Worm (Caenorhabditis elegans) whole organism, late embryonic: ENCODE data around the gene ccch-5.

Source experiments
- C08G9.2 ChIP-seq: sonication (generic microtip); optimal IDR thresholded peaks from 2 replicates; lab custom pipeline; 2016; ENCODE audit warnings: mild to moderate bottlenecking, missing genetic modification characterization, moderate library complexity, missing compliant biosample characterization
- F13H6.1 ChIP-seq: sonication (generic microtip); optimal IDR thresholded peaks from 2 replicates; lab custom pipeline; 2016; ENCODE audit warnings: missing genetic modification characterization, missing compliant biosample characterization
- K02D7.2 ChIP-seq: sonication (generic microtip); optimal IDR thresholded peaks from 2 replicates; lab custom pipeline; 2017; ENCODE audit warnings: mild to moderate bottlenecking, missing genetic modification characterization, missing compliant biosample characterization
- K09A11.1 ChIP-seq: sonication (generic microtip); optimal IDR thresholded peaks from 2 replicates; lab custom pipeline; 2017; ENCODE audit warnings: antibody characterized with exemption, mild to moderate bottlenecking, missing genetic modification characterization, missing compliant biosample characterization; ENCODE audit not compliant: insufficient read depth
- T23F11.4 ChIP-seq: fragments of 200-800 bp; sonication (Bioruptor generic); optimal IDR thresholded peaks from 2 replicates; lab custom pipeline; 2018; ENCODE audit warnings: mild to moderate bottlenecking, missing genetic modification characterization, missing compliant biosample characterization
- Y22D7AL.16 ChIP-seq: sonication (generic microtip); optimal IDR thresholded peaks from 2 replicates; lab custom pipeline; 2016; ENCODE audit warnings: missing genetic modification characterization, missing compliant biosample characterization
- ceh-18 ChIP-seq: sonication (generic microtip); optimal IDR thresholded peaks from 2 replicates; lab custom pipeline; 2016; ENCODE audit warnings: missing genetic modification characterization, missing compliant biosample characterization
- ceh-22 ChIP-seq: sonication (generic microtip); optimal IDR thresholded peaks from 2 replicates; lab custom pipeline; 2017; ENCODE audit warnings: missing biosample characterization, missing genetic modification characterization
- ceh-34 ChIP-seq: sonication (generic microtip); optimal IDR thresholded peaks from 2 replicates; lab custom pipeline; 2016; ENCODE audit warnings: mild to moderate bottlenecking, missing genetic modification characterization, missing compliant biosample characterization
- ceh-45 ChIP-seq: fragments of 200-800 bp; sonication (Bioruptor generic); IDR thresholded peaks from 2 replicates; pipeline ENCODE4 v1.3.6; 2022; ENCODE audit warnings: missing genetic modification reagents, missing genetic modification characterization, missing compliant biosample characterization
- ceh-48 ChIP-seq: sonication (generic microtip); optimal IDR thresholded peaks from 2 replicates; lab custom pipeline; 2016; ENCODE audit warnings: missing genetic modification characterization, inconsistent platforms, missing compliant biosample characterization
- ceh-9 ChIP-seq: sonication (generic microtip); optimal IDR thresholded peaks from 2 replicates; lab custom pipeline; 2016; ENCODE audit warnings: mild to moderate bottlenecking, missing genetic modification characterization, inconsistent platforms, missing compliant biosample characterization
- che-1 ChIP-seq: sonication (generic microtip); optimal IDR thresholded peaks from 2 replicates; lab custom pipeline; 2016; ENCODE audit warnings: mild to moderate bottlenecking, missing genetic modification characterization, missing compliant biosample characterization
- dve-1 ChIP-seq: sonication (generic microtip); optimal IDR thresholded peaks from 2 replicates; lab custom pipeline; 2017; ENCODE audit warnings: antibody characterized with exemption, mild to moderate bottlenecking, missing genetic modification characterization, missing compliant biosample characterization
- elt-4 ChIP-seq: sonication (generic microtip); optimal IDR thresholded peaks from 2 replicates; lab custom pipeline; 2016; ENCODE audit warnings: missing genetic modification characterization, missing compliant biosample characterization
- fkh-10 ChIP-seq: fragments of 150-350 bp; optimal IDR thresholded peaks from 2 replicates; lab custom pipeline; 2014; ENCODE audit warnings: missing biosample characterization, missing genetic modification reagents, missing genetic modification characterization
- hlh-13 ChIP-seq: fragments of 200-800 bp; sonication (Bioruptor generic); optimal IDR thresholded peaks from 2 replicates; lab custom pipeline; 2018; ENCODE audit warnings: mild to moderate bottlenecking, missing genetic modification characterization, missing compliant biosample characterization
- hlh-30 ChIP-seq: sonication (generic microtip); optimal IDR thresholded peaks from 2 replicates; lab custom pipeline; 2017; ENCODE audit warnings: antibody characterized with exemption, missing genetic modification characterization, missing compliant biosample characterization; ENCODE audit not compliant: insufficient read depth
- hlh-6 ChIP-seq: sonication (generic microtip); optimal IDR thresholded peaks from 2 replicates; lab custom pipeline; 2016; ENCODE audit warnings: missing genotype, missing genetic modification characterization, missing compliant biosample characterization
- hlh-8 ChIP-seq: sonication (generic microtip); optimal IDR thresholded peaks from 2 replicates; lab custom pipeline; 2016; ENCODE audit warnings: missing genotype, missing genetic modification characterization, missing compliant biosample characterization
- lim-6 ChIP-seq: sonication (generic microtip); optimal IDR thresholded peaks from 2 replicates; lab custom pipeline; 2016; ENCODE audit warnings: missing genetic modification characterization, missing compliant biosample characterization
- mec-3 ChIP-seq: sonication (generic microtip); optimal IDR thresholded peaks from 2 replicates; lab custom pipeline; 2016; ENCODE audit warnings: borderline replicate concordance, missing genetic modification characterization, missing compliant biosample characterization
- nfya-1 ChIP-seq: sonication (generic microtip); optimal IDR thresholded peaks from 2 replicates; lab custom pipeline; 2017; ENCODE audit warnings: missing genetic modification characterization, mild to moderate bottlenecking, missing compliant biosample characterization, antibody characterized with exemption, moderate library complexity
- nhr-11 ChIP-seq: fragments of 150-350 bp; optimal IDR thresholded peaks from 2 replicates; lab custom pipeline; 2014; ENCODE audit warnings: missing biosample characterization, missing genetic modification characterization
- nhr-232 ChIP-seq: sonication (generic microtip); optimal IDR thresholded peaks from 2 replicates; lab custom pipeline; 2016; ENCODE audit warnings: missing genetic modification characterization, missing compliant biosample characterization
- pha-2 ChIP-seq: sonication (generic microtip); optimal IDR thresholded peaks from 2 replicates; lab custom pipeline; 2017; ENCODE audit warnings: mild to moderate bottlenecking, missing genetic modification characterization, missing compliant biosample characterization
- ref-2 ChIP-seq: sonication (generic microtip); optimal IDR thresholded peaks from 2 replicates; lab custom pipeline; 2016; ENCODE audit warnings: missing genetic modification characterization, missing compliant biosample characterization
- sdc-2 ChIP-seq: sonication (generic microtip); optimal IDR thresholded peaks from 2 replicates; lab custom pipeline; 2016; ENCODE audit warnings: missing genotype, missing genetic modification characterization, missing compliant biosample characterization
- sox-2 ChIP-seq: fragments of 200-800 bp; sonication (Bioruptor generic); IDR thresholded peaks from 2 replicates; pipeline ENCODE4 v1.3.6; 2022; ENCODE audit warnings: missing genetic modification reagents, missing genetic modification characterization, missing compliant biosample characterization
- syd-9 ChIP-seq: sonication (generic microtip); optimal IDR thresholded peaks from 2 replicates; lab custom pipeline; 2016; ENCODE audit warnings: mild to moderate bottlenecking, missing genetic modification characterization, moderate library complexity, missing compliant biosample characterization
- tbx-7 ChIP-seq: sonication (generic microtip); optimal IDR thresholded peaks from 2 replicates; lab custom pipeline; 2016; ENCODE audit warnings: missing genotype, missing genetic modification characterization, missing compliant biosample characterization
- ttx-3 ChIP-seq: sonication (generic microtip); optimal IDR thresholded peaks from 2 replicates; lab custom pipeline; 2016; ENCODE audit warnings: missing genetic modification reagents, missing genetic modification characterization, missing compliant biosample characterization
- unc-86 ChIP-seq: sonication (generic microtip); optimal IDR thresholded peaks from 2 replicates; lab custom pipeline; 2016; ENCODE audit warnings: missing genetic modification characterization, missing compliant biosample characterization
- zip-5 ChIP-seq: sonication (generic microtip); optimal IDR thresholded peaks from 2 replicates; lab custom pipeline; 2016; ENCODE audit warnings: missing genetic modification characterization, missing compliant biosample characterization
- ztf-16 ChIP-seq: sonication (generic microtip); optimal IDR thresholded peaks from 2 replicates; lab custom pipeline; 2017; ENCODE audit warnings: missing genetic modification characterization, missing compliant biosample characterization

Gene ccch-5

ce11 chrIV:14891996-14892395 is 27.4 kb upstream of the ccch-5 start:
- TF ChIP-seq Y22D7AL.16 (tag; lab: Kevin White, UChicago) (no peak), unc-86 (tag; lab: Kevin White, UChicago) (no peak), sox-2 (no peak), dve-1 (tag; lab: Kevin White, UChicago) (no peak), ceh-18 (tag; lab: Kevin White, UChicago) (no peak), elt-4 (tag; lab: Kevin White, UChicago) (no peak), ceh-45 (GFP tag; lab: Robert Waterston, UW) (no peak), lim-6 (tag; lab: Kevin White, UChicago) (no peak)
- TF ChIP-seq, all 69 proteins: peak for 0

- TF ChIP-seq nfya-1 = no peak
- TF ChIP-seq K02D7.2 (tag; lab: Kevin White, UChicago) = no peak
- TF ChIP-seq ceh-22 (tag; lab: Kevin White, UChicago) = no peak
- TF ChIP-seq hlh-30 (tag; lab: Kevin White, UChicago) = no peak
- no peak for TF ChIP-seq fkh-10 (GFP tag; lab: Kevin White, UChicago)
- no peak for TF ChIP-seq pha-2
- no peak for TF ChIP-seq tbx-7 (tag; lab: Kevin White, UChicago)
- TF ChIP-seq ttx-3 (tag; lab: Kevin White, UChicago) = no peak
- no peak for TF ChIP-seq F13H6.1 (tag; lab: Kevin White, UChicago)
- no peak for TF ChIP-seq hlh-6
- TF ChIP-seq ref-2 (tag; lab: Kevin White, UChicago) = no peak
- TF ChIP-seq zip-5 (tag; lab: Kevin White, UChicago) = no peak
- TF ChIP-seq T23F11.4 = no peak
- TF ChIP-seq ceh-34 = no peak
- TF ChIP-seq ceh-48 (tag; lab: Kevin White, UChicago) = no peak
Observed at ce11 chrIV:14894339-14894738, 25.1 kb upstream of the ccch-5 start.

ce11 chrIV:14903188-14903587 is 16.2 kb upstream of the ccch-5 start:
- TF ChIP-seq elt-4 (tag; lab: Kevin White, UChicago) = no peak
- TF ChIP-seq ceh-9 (tag; lab: Kevin White, UChicago) = no peak
- TF ChIP-seq hlh-8 (tag; lab: Kevin White, UChicago) = no peak
- no peak for TF ChIP-seq ztf-16 (tag; lab: Kevin White, UChicago)
- no peak for TF ChIP-seq unc-86 (tag; lab: Kevin White, UChicago)
- no peak for TF ChIP-seq hlh-13 (GFP tag; lab: Kevin White, UChicago)
- TF ChIP-seq sdc-2 (tag; lab: Kevin White, UChicago) = no peak
- TF ChIP-seq syd-9 (tag; lab: Kevin White, UChicago) = no peak
- TF ChIP-seq mec-3 (tag; lab: Kevin White, UChicago) = no peak
- no peak for TF ChIP-seq C08G9.2
- no peak for TF ChIP-seq che-1 (tag; lab: Kevin White, UChicago)
- TF ChIP-seq Y22D7AL.16 (tag; lab: Kevin White, UChicago) = no peak
- no peak for TF ChIP-seq nhr-11 (tag; lab: Kevin White, UChicago)
- no peak for TF ChIP-seq F13H6.1 (tag; lab: Kevin White, UChicago)
- TF ChIP-seq K09A11.1 (tag; lab: Kevin White, UChicago) = no peak
- no peak for TF ChIP-seq pha-2
- TF ChIP-seq nhr-232 (tag; lab: Kevin White, UChicago) = no peak
- no peak for TF ChIP-seq dve-1 (tag; lab: Kevin White, UChicago)

- TF ChIP-seq K02D7.2 (tag; lab: Kevin White, UChicago) = no peak
Observed at ce11 chrIV:14909589-14909988, 9.8 kb upstream of the ccch-5 start, which contains the start of gene pnc-2. TSS of gene pnc-2 (minus strand) at chrIV:14909689.
